Fruit fly (Drosophila melanogaster): Measurements from ENCODE around the gene CG12016.

The CG12016 gene

dm6 chr3L:3328771-3329170 is 9.4 kb downstream of the CG12016 start, which contains the start of gene Strip:
Gene Strip, minus strand, starts transcription at chr3L:3328871.
- TF ChIP-seq Ets98B (GFP tag; IDR thresholded peaks at IDR 0.05), result no peak
- no peak for TF ChIP-seq Pif1A (GFP tag; optimal IDR thresholded peaks at IDR 0.05)
- TF ChIP-seq CG10348 (GFP tag; IDR thresholded peaks at IDR 0.05), result no peak

DNA sequence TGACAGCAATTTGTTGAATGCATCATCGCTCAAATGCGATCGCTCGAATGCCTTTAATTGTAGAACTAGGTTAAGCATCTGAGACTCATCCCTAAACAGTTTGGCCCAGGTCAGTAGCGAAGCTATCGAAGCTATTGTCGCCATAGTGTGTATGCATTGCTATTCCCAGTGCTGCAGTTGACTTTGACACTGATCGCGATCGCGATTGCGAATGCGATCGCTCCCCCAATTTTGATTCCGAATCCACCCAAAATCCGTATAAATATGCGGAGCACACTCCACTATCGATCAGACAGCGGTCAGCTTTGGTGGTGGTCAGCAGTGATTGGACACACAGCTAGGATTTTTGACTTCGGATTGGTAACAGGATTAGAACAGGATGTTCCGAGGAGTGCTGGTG is 10.4 kb downstream of the CG12016 start, which contains the start of gene CG14961:
Gene CG14961 (plus strand): TSS at position 301 of the 400 bp plus-strand sequence.
- TF ChIP-seq CG34367 (tag; optimal IDR thresholded peaks at IDR 0.05) (no peak), CG14655 (GFP tag; optimal IDR thresholded peaks at IDR 0.05) (no peak), Pif1B (GFP tag; optimal IDR thresholded peaks at IDR 0.05) (no peak), CG32121 (GFP tag; IDR thresholded peaks at IDR 0.05) (no peak), CG8301 (tag; optimal IDR thresholded peaks at IDR 0.05) (no peak), CG13204 (GFP tag; optimal IDR thresholded peaks at IDR 0.05) (no peak), rn (GFP tag; IDR thresholded peaks at IDR 0.05) (no peak), Pif1A (GFP tag; optimal IDR thresholded peaks at IDR 0.05) (no peak), EcR (GFP tag; optimal IDR thresholded peaks at IDR 0.05) (no peak), Ets98B (GFP tag; IDR thresholded peaks at IDR 0.05) (no peak), CG10348 (GFP tag; IDR thresholded peaks at IDR 0.05) (no peak), CG12605 (GFP tag; IDR thresholded peaks at IDR 0.05) (no peak), CG4496 (GFP tag; IDR thresholded peaks at IDR 0.05) (no peak), CG15710 (tag; optimal IDR thresholded peaks at IDR 0.05) (no peak), gl (tag; optimal IDR thresholded peaks at IDR 0.05) (no peak), fd96Ca (GFP tag; IDR thresholded peaks at IDR 0.05) (no peak), CG17806 (tag; optimal IDR thresholded peaks at IDR 0.05) (no peak)

- TF ChIP-seq CG8301 (tag; optimal IDR thresholded peaks at IDR 0.05) (no peak), Snoo (tag; optimal IDR thresholded peaks at IDR 0.05) (no peak), rn (GFP tag; IDR thresholded peaks at IDR 0.05) (no peak), CG4496 (GFP tag; IDR thresholded peaks at IDR 0.05) (no peak), CG17806 (tag; optimal IDR thresholded peaks at IDR 0.05) (no peak), Pif1A (GFP tag; optimal IDR thresholded peaks at IDR 0.05) (no peak), CG13204 (GFP tag; optimal IDR thresholded peaks at IDR 0.05) (no peak), D1 (tag; optimal IDR thresholded peaks at IDR 0.05) (no peak), CG8159 (tag; optimal IDR thresholded peaks at IDR 0.05) (no peak), CG12605 (GFP tag; IDR thresholded peaks at IDR 0.05) (no peak), EcR (GFP tag; optimal IDR thresholded peaks at IDR 0.05) (no peak), gl (tag; optimal IDR thresholded peaks at IDR 0.05) (no peak), fd96Ca (GFP tag; IDR thresholded peaks at IDR 0.05) (no peak), CG32121 (GFP tag; IDR thresholded peaks at IDR 0.05) (no peak), CG15710 (tag; optimal IDR thresholded peaks at IDR 0.05) (no peak), Pif1B (GFP tag; optimal IDR thresholded peaks at IDR 0.05) (no peak), CG9948 (tag; optimal IDR thresholded peaks at IDR 0.05) (no peak), CG14655 (GFP tag; optimal IDR thresholded peaks at IDR 0.05) (no peak)
Observed at dm6 chr3L:3334784-3335183, 15.4 kb downstream of the CG12016 start, which contains the start of gene CG14969. Gene CG14969, minus strand, starts transcription at chr3L:3334978.

DNA sequence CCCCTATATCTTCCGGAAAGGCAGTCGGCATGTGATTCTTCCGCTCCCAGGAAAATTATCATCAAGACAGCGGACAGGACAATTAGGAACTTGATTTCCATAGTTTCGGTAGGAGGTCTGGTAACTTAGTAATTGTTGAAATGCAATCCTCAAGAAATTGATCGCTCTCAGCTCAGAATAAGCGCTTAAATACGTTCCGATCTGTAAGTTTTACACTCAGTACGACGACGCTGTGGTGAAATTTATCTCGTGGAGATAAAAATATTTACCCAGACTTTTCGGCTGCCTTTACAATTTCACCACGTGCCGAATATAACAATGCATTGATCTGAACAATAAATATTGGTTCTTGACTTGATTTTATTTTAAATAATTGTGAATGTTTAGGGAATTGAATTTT is 16.3 kb downstream of the CG12016 start, which contains the start of gene Drsl1:
Gene Drsl1 (minus strand): TSS at position 101 of the 400 bp plus-strand sequence.
- TF ChIP-seq CG8301 (tag; optimal IDR thresholded peaks at IDR 0.05), result no peak
- TF ChIP-seq CG4496 (GFP tag; IDR thresholded peaks at IDR 0.05), result no peak
- TF ChIP-seq CG15710 (tag; optimal IDR thresholded peaks at IDR 0.05), result no peak
- no peak for TF ChIP-seq CG17806 (tag; optimal IDR thresholded peaks at IDR 0.05)
- no peak for TF ChIP-seq D1 (tag; optimal IDR thresholded peaks at IDR 0.05)
- no peak for TF ChIP-seq CG34367 (tag; optimal IDR thresholded peaks at IDR 0.05)
- TF ChIP-seq Snoo (tag; optimal IDR thresholded peaks at IDR 0.05), result no peak
- no peak for TF ChIP-seq CG8159 (tag; optimal IDR thresholded peaks at IDR 0.05)
- TF ChIP-seq Pif1A (GFP tag; optimal IDR thresholded peaks at IDR 0.05), result no peak
- no peak for TF ChIP-seq rn (GFP tag; IDR thresholded peaks at IDR 0.05)
- TF ChIP-seq CG9948 (tag; optimal IDR thresholded peaks at IDR 0.05), result no peak
- TF ChIP-seq Pif1B (GFP tag; optimal IDR thresholded peaks at IDR 0.05), result no peak
- no peak for TF ChIP-seq CG10348 (GFP tag; IDR thresholded peaks at IDR 0.05)
- no peak for TF ChIP-seq Ets98B (GFP tag; IDR thresholded peaks at IDR 0.05)
- no peak for TF ChIP-seq CG14655 (GFP tag; optimal IDR thresholded peaks at IDR 0.05)
- TF ChIP-seq gl (tag; optimal IDR thresholded peaks at IDR 0.05), result no peak
- no peak for TF ChIP-seq EcR (GFP tag; optimal IDR thresholded peaks at IDR 0.05)

- no peak for TF ChIP-seq Pif1B (GFP tag; optimal IDR thresholded peaks at IDR 0.05)
- peak; percentile 69 for TF ChIP-seq CG4496 (GFP tag; IDR thresholded peaks at IDR 0.05)
- peak; percentile 32 for TF ChIP-seq CG17806 (tag; optimal IDR thresholded peaks at IDR 0.05)
- no peak for TF ChIP-seq D1 (tag; optimal IDR thresholded peaks at IDR 0.05)
- no peak for TF ChIP-seq EcR (GFP tag; optimal IDR thresholded peaks at IDR 0.05)
- TF ChIP-seq CG12605 (GFP tag; IDR thresholded peaks at IDR 0.05), result peak; percentile 82
- TF ChIP-seq CG9948 (tag; optimal IDR thresholded peaks at IDR 0.05), result peak; percentile 17
- peak; percentile 55; the same call in 1 of the 2 replicates for TF ChIP-seq Ets98B (GFP tag; IDR thresholded peaks at IDR 0.05)
- TF ChIP-seq CG32121 (GFP tag; IDR thresholded peaks at IDR 0.05), result peak; percentile 32; the same call in 1 of the 2 replicates
- no peak for TF ChIP-seq CG34367 (tag; optimal IDR thresholded peaks at IDR 0.05)
- TF ChIP-seq rn (GFP tag; IDR thresholded peaks at IDR 0.05), result peak; percentile 38; the same call in 1 of the 2 replicates
- TF ChIP-seq CG14655 (GFP tag; optimal IDR thresholded peaks at IDR 0.05), result no peak
- peak; percentile 64 for TF ChIP-seq gl (tag; optimal IDR thresholded peaks at IDR 0.05)
- no peak for TF ChIP-seq CG10348 (GFP tag; IDR thresholded peaks at IDR 0.05)
- no peak for TF ChIP-seq Snoo (tag; optimal IDR thresholded peaks at IDR 0.05)
- no peak for TF ChIP-seq CG13204 (GFP tag; optimal IDR thresholded peaks at IDR 0.05)
- TF ChIP-seq CG8301 (tag; optimal IDR thresholded peaks at IDR 0.05), result no peak
- peak; percentile 48 for TF ChIP-seq CG15710 (tag; optimal IDR thresholded peaks at IDR 0.05)
- TF ChIP-seq fd96Ca (GFP tag; IDR thresholded peaks at IDR 0.05), result peak; percentile 33; the same call in 1 of the 3 replicates
- no peak for TF ChIP-seq Pif1A (GFP tag; optimal IDR thresholded peaks at IDR 0.05)
- no peak for TF ChIP-seq CG8159 (tag; optimal IDR thresholded peaks at IDR 0.05)
Observed at dm6 chr3L:3336368-3337164, 17.2 kb downstream of the CG12016 start, which contains the start of the genes Drsl6 and kst. Gene Drsl6, minus strand, starts transcription at chr3L:3336418. Gene kst, plus strand, starts transcription at chr3L:3336860.
